Fruit fly (Drosophila melanogaster) whole organism, embryonic: ENCODE results near the gene Gr36a.

ENCODE experiments used
- BEAF-32 ChIP-seq: fragments of 200-800 bp; sonication (Bioruptor generic); optimal IDR thresholded peaks from 3 replicates; lab custom pipeline; 2017; ENCODE audit warnings: missing biosample characterization, missing genetic modification characterization, mild to moderate bottlenecking, moderate library complexity, missing genetic modification reagents
- Bdp1 ChIP-seq: fragments of 200-800 bp; sonication (Bioruptor generic); optimal IDR thresholded peaks from 3 replicates; lab custom pipeline; 2016; ENCODE audit warnings: missing biosample characterization, missing genetic modification characterization
- Bteb2 ChIP-seq: fragments of 200-800 bp; sonication (Bioruptor generic); optimal IDR thresholded peaks from 2 replicates; lab custom pipeline; 2016; ENCODE audit warnings: missing biosample characterization, missing genetic modification characterization
- CG10959 ChIP-seq: fragments of 200-800 bp; sonication (Bioruptor generic); IDR thresholded peaks from 2 replicates; pipeline ENCODE4 v1.3.6; 2022; ENCODE audit warnings: missing biosample characterization, missing genetic modification characterization
- CG1233 ChIP-seq: fragments of 200-800 bp; sonication (Bioruptor generic); optimal IDR thresholded peaks from 4 replicates; lab custom pipeline; 2018; ENCODE audit warnings: missing biosample characterization, mild to moderate bottlenecking, missing genetic modification characterization
- CG13296 ChIP-seq: fragments of 200-800 bp; sonication (Bioruptor generic); optimal IDR thresholded peaks from 3 replicates; lab custom pipeline; 2018; ENCODE audit warnings: missing biosample characterization, mild to moderate bottlenecking, missing genetic modification characterization
- CG13424 ChIP-seq: fragments of 200-800 bp; sonication (Bioruptor generic); optimal IDR thresholded peaks from 2 replicates; lab custom pipeline; 2019; ENCODE audit warnings: missing biosample characterization, mild to moderate bottlenecking, missing genetic modification characterization, moderate library complexity
- CG1792 ChIP-seq: fragments of 200-800 bp; sonication (Bioruptor generic); optimal IDR thresholded peaks from 2 replicates; lab custom pipeline; 2016; ENCODE audit warnings: missing biosample characterization, missing genetic modification characterization
- CG18262 ChIP-seq: fragments of 200-800 bp; optimal IDR thresholded peaks from 3 replicates; lab custom pipeline; 2019; ENCODE audit warnings: missing biosample characterization, mild to moderate bottlenecking, missing genetic modification characterization, moderate library complexity
- CG18599 ChIP-seq: fragments of 200-800 bp; sonication (Bioruptor generic); optimal IDR thresholded peaks from 3 replicates; lab custom pipeline; 2017; ENCODE audit warnings: missing biosample characterization, missing genetic modification characterization, mild to moderate bottlenecking, moderate library complexity, missing genetic modification reagents
- CG18764 ChIP-seq: fragments of 200-800 bp; sonication (Bioruptor generic); optimal IDR thresholded peaks from 3 replicates; lab custom pipeline; 2016; ENCODE audit warnings: missing biosample characterization, missing genetic modification characterization
- CG31365 ChIP-seq: fragments of 200-800 bp; sonication (Bioruptor generic); optimal IDR thresholded peaks from 2 replicates; lab custom pipeline; 2018; ENCODE audit warnings: missing biosample characterization, mild to moderate bottlenecking, missing genetic modification characterization
- CG31388 ChIP-seq: fragments of 200-800 bp; sonication (Bioruptor generic); optimal IDR thresholded peaks from 2 replicates; lab custom pipeline; 2016; ENCODE audit warnings: missing biosample characterization, missing genetic modification characterization
- CG6272 ChIP-seq: fragments of 200-800 bp; sonication (Bioruptor generic); IDR thresholded peaks from 2 replicates; pipeline ENCODE4 v1.3.6; 2022; ENCODE audit warnings: missing biosample characterization, missing genetic modification characterization
- CG6689 ChIP-seq: fragments of 200-800 bp; sonication (Bioruptor generic); IDR thresholded peaks from 2 replicates; pipeline ENCODE4 v1.3.6; 2022; ENCODE audit warnings: missing biosample characterization, missing genetic modification characterization
- CG7556 ChIP-seq: fragments of 200-800 bp; sonication (Bioruptor generic); optimal IDR thresholded peaks from 2 replicates; lab custom pipeline; 2017; ENCODE audit warnings: missing biosample characterization, mild to moderate bottlenecking, missing genetic modification characterization
- CG7745 ChIP-seq: fragments of 200-800 bp; sonication (Bioruptor generic); optimal IDR thresholded peaks from 2 replicates; lab custom pipeline; 2018; ENCODE audit warnings: missing biosample characterization, mild to moderate bottlenecking, missing genetic modification characterization, moderate library complexity
- CG8089 ChIP-seq: fragments of 200-800 bp; sonication (Bioruptor generic); optimal IDR thresholded peaks from 3 replicates; lab custom pipeline; 2016; ENCODE audit warnings: missing biosample characterization, missing genetic modification characterization
- CG8924 ChIP-seq: fragments of 200-800 bp; optimal IDR thresholded peaks from 3 replicates; lab custom pipeline; 2019; ENCODE audit warnings: missing biosample characterization, mild to moderate bottlenecking, missing genetic modification characterization, moderate library complexity
- CG9817 ChIP-seq: fragments of 200-800 bp; sonication (Bioruptor generic); optimal IDR thresholded peaks from 2 replicates; lab custom pipeline; 2018; ENCODE audit warnings: missing biosample characterization, mild to moderate bottlenecking, missing genetic modification characterization, moderate library complexity
- CG9932 ChIP-seq: fragments of 200-800 bp; sonication (Bioruptor generic); IDR thresholded peaks from 2 replicates; pipeline ENCODE4 v1.3.6; 2022; ENCODE audit warnings: missing biosample characterization, missing genetic modification characterization
- CTCF ChIP-seq: fragments of 200-800 bp; sonication (Bioruptor generic); optimal IDR thresholded peaks from 2 replicates; lab custom pipeline; 2017; ENCODE audit warnings: missing biosample characterization, mild to moderate bottlenecking, missing genetic modification characterization, moderate library complexity
- Deaf1 ChIP-seq: fragments of 200-800 bp; optimal IDR thresholded peaks from 3 replicates; lab custom pipeline; 2019; ENCODE audit warnings: missing biosample characterization, mild to moderate bottlenecking, missing genetic modification characterization, moderate library complexity
- Dip3 ChIP-seq: fragments of 200-800 bp; sonication (Bioruptor generic); optimal IDR thresholded peaks from 3 replicates; lab custom pipeline; 2016; ENCODE audit warnings: missing biosample characterization, missing genetic modification characterization
- Dll ChIP-seq: fragments of 200-800 bp; sonication (Bioruptor generic); IDR thresholded peaks from 4 replicates; pipeline ENCODE4 v1.3.6; 2022; ENCODE audit warnings: missing biosample characterization, missing genetic modification characterization; ENCODE audit not compliant: partially characterized antibody
- Dp ChIP-seq: fragments of 200-800 bp; sonication (Bioruptor generic); optimal IDR thresholded peaks from 2 replicates; lab custom pipeline; 2018; ENCODE audit warnings: missing biosample characterization, mild to moderate bottlenecking, missing genetic modification characterization, moderate library complexity
- Elba2 ChIP-seq: fragments of 200-800 bp; sonication (Bioruptor generic); optimal IDR thresholded peaks from 3 replicates; lab custom pipeline; 2016; ENCODE audit warnings: missing biosample characterization, missing genetic modification characterization
- H2.0 ChIP-seq: fragments of 200-800 bp; sonication (Bioruptor generic); IDR thresholded peaks from 2 replicates; pipeline ENCODE4 v1.3.6; 2022; ENCODE audit warnings: missing biosample characterization, missing genetic modification characterization
- Hey ChIP-seq: fragments of 200-800 bp; sonication (Bioruptor generic); optimal IDR thresholded peaks from 3 replicates; lab custom pipeline; 2018; ENCODE audit warnings: missing biosample characterization, mild to moderate bottlenecking, missing genetic modification characterization
- HmgD ChIP-seq: fragments of 200-800 bp; sonication (Bioruptor generic); optimal IDR thresholded peaks from 3 replicates; lab custom pipeline; 2016; ENCODE audit warnings: missing biosample characterization, missing genetic modification characterization
- Hr3 ChIP-seq: fragments of 200-800 bp; sonication (Bioruptor generic); optimal IDR thresholded peaks from 3 replicates; lab custom pipeline; 2016; ENCODE audit warnings: missing biosample characterization, missing genetic modification characterization
- Hsf ChIP-seq: fragments of 200-800 bp; sonication (Bioruptor generic); optimal IDR thresholded peaks from 3 replicates; lab custom pipeline; 2016; ENCODE audit warnings: missing biosample characterization, missing genetic modification characterization
- NK7.1 ChIP-seq: fragments of 200-800 bp; sonication (Bioruptor generic); optimal IDR thresholded peaks from 3 replicates; lab custom pipeline; 2016; ENCODE audit warnings: missing biosample characterization, missing genetic modification characterization
- Nf-YC ChIP-seq: fragments of 200-800 bp; optimal IDR thresholded peaks from 3 replicates; lab custom pipeline; 2019; ENCODE audit warnings: missing biosample characterization, mild to moderate bottlenecking, missing genetic modification characterization, moderate library complexity
- Usf ChIP-seq: fragments of 200-800 bp; sonication (Bioruptor generic); optimal IDR thresholded peaks from 2 replicates; lab custom pipeline; 2017; ENCODE audit warnings: missing genotype, missing biosample characterization, missing genetic modification characterization
- ab ChIP-seq: fragments of 200-800 bp; sonication (Bioruptor generic); optimal IDR thresholded peaks from 2 replicates; lab custom pipeline; 2016; ENCODE audit warnings: missing biosample characterization, missing genetic modification characterization
- amos ChIP-seq: fragments of 200-800 bp; sonication (Bioruptor generic); IDR thresholded peaks from 2 replicates; pipeline ENCODE4 v1.3.6; 2022; ENCODE audit warnings: missing biosample characterization, missing genetic modification characterization; ENCODE audit not compliant: partially characterized antibody
- aop ChIP-seq: fragments of 200-800 bp; sonication (Bioruptor generic); IDR thresholded peaks from 2 replicates; pipeline ENCODE4 v1.3.6; 2022; ENCODE audit warnings: missing biosample characterization, missing genetic modification characterization
- ara ChIP-seq: fragments of 200-800 bp; sonication (Bioruptor generic); IDR thresholded peaks from 2 replicates; pipeline ENCODE4 v1.3.6; 2022; ENCODE audit warnings: missing biosample characterization, missing genetic modification characterization
- emc ChIP-seq: fragments of 200-800 bp; sonication (Bioruptor generic); optimal IDR thresholded peaks from 2 replicates; lab custom pipeline; 2016; ENCODE audit warnings: missing biosample characterization, missing genetic modification characterization
- eve ChIP-seq, 2 experiments: fragments of >200 bp; optimal IDR thresholded peaks; 2 replicates each; lab custom pipeline; 2017; ENCODE audit warnings: missing biosample characterization in 2 of 2, missing genetic modification characterization in 2 of 2
- eyg ChIP-seq: fragments of 200-800 bp; sonication (Bioruptor generic); optimal IDR thresholded peaks from 3 replicates; lab custom pipeline; 2016; ENCODE audit warnings: missing biosample characterization, missing genetic modification characterization
- gro ChIP-seq: fragments of 200-800 bp; sonication (Bioruptor generic); optimal IDR thresholded peaks from 2 replicates; lab custom pipeline; 2016; ENCODE audit warnings: missing biosample characterization, missing genetic modification characterization
- klu ChIP-seq: fragments of 200-800 bp; sonication (Bioruptor generic); IDR thresholded peaks from 2 replicates; pipeline ENCODE4 v1.3.6; 2022; ENCODE audit warnings: missing biosample characterization, missing genetic modification characterization
- pb ChIP-seq: fragments of 200-800 bp; sonication (Bioruptor generic); optimal IDR thresholded peaks from 3 replicates; lab custom pipeline; 2016; ENCODE audit warnings: missing biosample characterization, missing genetic modification characterization
- pfk ChIP-seq: fragments of 200-800 bp; sonication (Bioruptor generic); optimal IDR thresholded peaks from 2 replicates; lab custom pipeline; 2018; ENCODE audit warnings: missing biosample characterization, mild to moderate bottlenecking, missing genetic modification characterization, moderate library complexity
- prd ChIP-seq, 3 experiments: fragments of >200 bp in 2 of 3; fragments of 200-800 bp in 1 of 3; sonication (Bioruptor generic) in 1 of 3; optimal IDR thresholded peaks in 2 of 3; IDR thresholded peaks in 1 of 3; 2 replicates in 2 of 3; 3 replicates in 1 of 3; pipeline versions ENCODE4 v1.3.6 to Lab custom; 2017 to 2022; ENCODE audit warnings: missing biosample characterization in 1 of 3, missing genetic modification characterization in 1 of 3
- sim ChIP-seq: fragments of 200-800 bp; sonication (Bioruptor generic); IDR thresholded peaks from 2 replicates; pipeline ENCODE4 v1.3.6; 2022; ENCODE audit warnings: missing biosample characterization, missing genetic modification characterization
- so ChIP-seq: fragments of 200-800 bp; sonication (Bioruptor generic); IDR thresholded peaks from 3 replicates; pipeline ENCODE4 v1.3.6; 2022; ENCODE audit warnings: missing biosample characterization, missing genetic modification characterization
- tll ChIP-seq, 2 experiments: fragments of 200-800 bp in 1 of 2; fragments of >200 bp in 1 of 2; sonication (Bioruptor generic) in 1 of 2; optimal IDR thresholded peaks; 2 replicates each; lab custom pipeline; 2017 to 2019; ENCODE audit warnings: missing biosample characterization in 2 of 2, missing genetic modification characterization in 2 of 2, mild to moderate bottlenecking in 1 of 2, moderate library complexity in 1 of 2
- tna ChIP-seq: fragments of 200-800 bp; sonication (Bioruptor generic); IDR thresholded peaks from 2 replicates; pipeline ENCODE4 v1.3.6; 2022; ENCODE audit warnings: missing biosample characterization, missing genetic modification characterization; ENCODE audit not compliant: partially characterized antibody
- ttk ChIP-seq: fragments of 200-800 bp; sonication (Bioruptor generic); IDR thresholded peaks from 2 replicates; pipeline ENCODE4 v2.1.2; 2022; ENCODE audit warnings: missing biosample characterization, missing genetic modification characterization
- yki ChIP-seq: fragments of >200 bp; optimal IDR thresholded peaks from 3 replicates; lab custom pipeline; 2018

Gene Gr36a

DNA sequence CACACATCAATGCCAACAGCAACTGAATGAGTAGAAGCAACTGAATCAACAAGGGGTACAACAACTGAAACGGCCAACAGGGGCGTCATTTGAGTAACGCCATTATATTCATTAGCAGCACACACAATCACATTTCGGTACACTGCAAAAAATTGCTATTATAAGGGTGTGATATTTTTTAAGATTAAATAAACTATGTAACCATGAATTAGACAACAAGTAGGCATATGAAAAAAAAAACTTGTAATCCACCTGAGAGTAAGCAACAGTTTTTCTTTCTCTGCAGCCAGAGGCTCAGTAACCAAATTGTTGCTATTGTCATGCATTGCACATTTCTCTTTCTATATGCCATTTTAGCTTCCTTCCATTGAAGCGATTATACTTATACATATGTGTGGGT lies 27.4 kb downstream of the Gr36a start (continued):
- TF ChIP-seq CG1792 (no peak), CG18599 (GFP tag; lab: Kevin White, UChicago) (peak; percentile 65), Hey (tag; lab: Kevin White, UChicago) (no peak), sim (GFP tag; lab: Robert Waterston, UW) (no peak), Bteb2 (GFP tag; lab: Kevin White, UChicago) (no peak), CG18262 (tag; lab: Kevin White, UChicago) (no peak), so (GFP tag; lab: Robert Waterston, UW) (no peak), CTCF (no peak), CG9817 (tag; lab: Kevin White, UChicago) (peak; percentile 10), CG7745 (tag; lab: Kevin White, UChicago) (no peak), ttk (no peak), CG8924 (tag; lab: Kevin White, UChicago) (no peak), CG7556 (GFP tag; lab: Kevin White, UChicago) (peak; percentile 13), Dp (GFP tag; lab: Kevin White, UChicago) (no peak), CG13424 (tag; lab: Kevin White, UChicago) (peak; percentile 15), CG1233 (no peak), aop (GFP tag; lab: Robert Waterston, UW) (no peak), CG31365 (tag; lab: Kevin White, UChicago) (no peak), ara (GFP tag; lab: Robert Waterston, UW) (no peak), pb (no peak), pfk (GFP tag; lab: Kevin White, UChicago) (no peak), Dip3 (no peak), BEAF-32 (GFP tag; lab: Kevin White, UChicago) (no peak), CG9932 (GFP tag; lab: Robert Waterston, UW) (peak; percentile 26; the same call in 1 of the 2 replicates), H2.0 (GFP tag; lab: Robert Waterston, UW) (no peak), amos (GFP tag; lab: Robert Waterston, UW) (no peak), NK7.1 (GFP tag; lab: Kevin White, UChicago) (no peak), Hsf (peak; percentile 38), tna (GFP tag; lab: Robert Waterston, UW) (no peak), Hr3 (GFP tag; lab: Kevin White, UChicago) (no peak), eyg (no peak), klu (no peak), yki (lab: Kevin White, UChicago) (no peak), CG13296 (no peak), CG10959 (GFP tag; lab: Robert Waterston, UW) (no peak), CG6272 (no peak), Deaf1 (tag; lab: Kevin White, UChicago) (no peak), Dll (GFP tag; lab: Robert Waterston, UW) (no peak), eve (GFP tag; optimal IDR thresholded peaks at IDR 0.05; lab: Kevin White, UChicago) (peak in 1 of 2 experiments; percentile 40), Nf-YC (tag; lab: Kevin White, UChicago) (no peak), Usf (no peak), tll (GFP tag; optimal IDR thresholded peaks at IDR 0.05; lab: Kevin White, UChicago) (no peak), prd (optimal IDR thresholded peaks at IDR 0.05; lab: Kevin White, UChicago) (no peak), prd (GFP tag; IDR thresholded peaks at IDR 0.05; lab: Robert Waterston, UW) (peak; percentile 54; the same call in 2 of the 3 replicates), CG6689 (GFP tag; lab: Robert Waterston, UW) (0 out of 2 replicates have a peak, but pooled peaks have one; percentile 7), HmgD (GFP tag; lab: Kevin White, UChicago) (no peak), CG18764 (GFP tag; lab: Kevin White, UChicago) (no peak), Elba2 (no peak), ab (GFP tag; lab: Kevin White, UChicago) (no peak), gro (GFP tag; lab: Kevin White, UChicago) (no peak), CG8089 (no peak), Bdp1 (GFP tag; lab: Kevin White, UChicago) (no peak), emc (GFP tag; lab: Kevin White, UChicago) (no peak), CG31388 (GFP tag; lab: Kevin White, UChicago) (no peak)
